Worm (Caenorhabditis elegans): ENCODE data around the gene F59A7.12.

ce11 chrV:1992515-1992968, 37.4 kb upstream of the F59A7.12 start, which contains the start of gene tnt-4:
- TF ChIP-seq med-1 (GFP tag; optimal IDR thresholded peaks at IDR 0.05; ENCODE audit: insufficient read depth): no peak
- TF ChIP-seq flt-1 (GFP tag; IDR thresholded peaks at IDR 0.05): no peak
- no peak for TF ChIP-seq tab-1 (GFP tag; IDR thresholded peaks at IDR 0.05)
- no peak for TF ChIP-seq klf-2 (GFP tag; conservative IDR thresholded peaks at IDR 0.05)
- no peak for TF ChIP-seq cog-1 (tag; optimal IDR thresholded peaks at IDR 0.05)
- TF ChIP-seq ztf-29 (GFP tag; IDR thresholded peaks at IDR 0.05): no peak
- TF ChIP-seq T22C8.4 (GFP tag; IDR thresholded peaks at IDR 0.05): no peak
- TF ChIP-seq ztf-23 (GFP tag; IDR thresholded peaks at IDR 0.05): no peak
- TF ChIP-seq ref-1 (GFP tag; conservative IDR thresholded peaks at IDR 0.05): no peak
